Fruit fly (Drosophila melanogaster): ENCODE data around the gene Fad2.

Fad2 gene

DNA sequence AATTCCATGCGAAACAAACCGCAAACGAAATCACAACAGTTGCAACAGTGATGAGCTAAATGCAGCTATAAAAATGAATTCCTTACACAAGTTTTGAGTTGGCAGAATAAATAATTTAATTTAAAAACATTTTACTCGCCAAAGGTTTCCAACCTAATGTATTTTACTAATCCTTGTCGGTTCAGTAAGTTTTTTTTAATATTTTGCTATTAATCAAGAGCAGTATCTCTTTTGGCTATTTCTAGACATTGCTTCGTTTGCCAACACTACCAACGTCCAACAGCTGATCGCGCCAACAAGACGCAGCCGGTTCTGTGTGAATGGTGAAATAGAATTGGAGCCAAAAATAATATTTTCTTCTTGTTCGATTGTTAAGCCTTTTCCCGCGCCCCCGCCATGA, 41.4 kb downstream of the Fad2 start, which contains the start of the genes CG32075, CG45101 and SuUR (continued):
- TF ChIP-seq CG18764 (GFP tag; optimal IDR thresholded peaks at IDR 0.05) (peak; percentile 83), Ptx1 (GFP tag; IDR thresholded peaks at IDR 0.05) (peak; percentile 94), pho (GFP tag; optimal IDR thresholded peaks at IDR 0.05) (peak; percentile 93), CG5953 (GFP tag; IDR thresholded peaks at IDR 0.05) (peak; percentile 62), Asciz (GFP tag; optimal IDR thresholded peaks at IDR 0.05) (peak; percentile 62), CG30403 (GFP tag; optimal IDR thresholded peaks at IDR 0.05) (peak; percentile 94), danr (GFP tag; IDR thresholded peaks at IDR 0.05) (0 out of 2 replicates have a peak, but pooled peaks have one; percentile 33), CG42726 (GFP tag; IDR thresholded peaks at IDR 0.05; ENCODE audit: partially characterized antibody) (no peak), Fer2 (tag; optimal IDR thresholded peaks at IDR 0.05) (peak; percentile 79), Blimp-1 (GFP tag; optimal IDR thresholded peaks at IDR 0.05) (no peak), Mad (GFP tag; optimal IDR thresholded peaks at IDR 0.05) (peak; percentile 90), dysf (GFP tag; IDR thresholded peaks at IDR 0.05) (peak; percentile 87), CG11696 (GFP tag; IDR thresholded peaks at IDR 0.05) (peak; percentile 41; the same call in 1 of the 2 replicates), peb (GFP tag; IDR thresholded peaks at IDR 0.05) (peak; percentile 87), CG17385 (GFP tag; optimal IDR thresholded peaks at IDR 0.05) (peak; percentile 81), CG2889 (GFP tag; IDR thresholded peaks at IDR 0.05) (peak; percentile 83), amos (GFP tag; IDR thresholded peaks at IDR 0.05; ENCODE audit: partially characterized antibody) (no peak), stc (GFP tag; IDR thresholded peaks at IDR 0.05) (peak; percentile 85), pum (GFP tag; optimal IDR thresholded peaks at IDR 0.05) (peak; percentile 87), Elba2 (GFP tag; optimal IDR thresholded peaks at IDR 0.05) (peak; percentile 81), CTCF (GFP tag; optimal IDR thresholded peaks at IDR 0.05) (no peak), H2.0 (GFP tag; IDR thresholded peaks at IDR 0.05) (peak; percentile 90), CG9437 (GFP tag; optimal IDR thresholded peaks at IDR 0.05) (peak; percentile 69), CG8924 (tag; optimal IDR thresholded peaks at IDR 0.05) (peak; percentile 86), toy (GFP tag; IDR thresholded peaks at IDR 0.05) (no peak), vnd (GFP tag; IDR thresholded peaks at IDR 0.05; ENCODE audit: partially characterized antibody) (no peak), Max (GFP tag; optimal IDR thresholded peaks at IDR 0.05) (peak; percentile 93), CG2678 (tag; optimal IDR thresholded peaks at IDR 0.05) (peak; percentile 87), CG5245 (GFP tag; optimal IDR thresholded peaks at IDR 0.05) (peak; percentile 65), Xbp1 (GFP tag; optimal IDR thresholded peaks at IDR 0.05) (peak; percentile 93), CG9876 (GFP tag; optimal IDR thresholded peaks at IDR 0.05) (peak; percentile 85), bowl (GFP tag; IDR thresholded peaks at IDR 0.05) (0 out of 2 replicates have a peak, but pooled peaks have one; percentile 40), Dll (GFP tag; IDR thresholded peaks at IDR 0.05; ENCODE audit: partially characterized antibody) (no peak), CG8765 (GFP tag; IDR thresholded peaks at IDR 0.05) (peak; percentile 75), slbo (GFP tag; IDR thresholded peaks at IDR 0.05) (peak; percentile 94), Dfd (GFP tag; optimal IDR thresholded peaks at IDR 0.05) (no peak), CG7357 (GFP tag; IDR thresholded peaks at IDR 0.05) (peak; percentile 64; the same call in 1 of the 3 replicates), da (GFP tag; optimal IDR thresholded peaks at IDR 0.05) (peak; percentile 73), gcm2 (GFP tag; optimal IDR thresholded peaks at IDR 0.05) (peak; percentile 81), CG3281 (GFP tag; optimal IDR thresholded peaks at IDR 0.05) (peak; percentile 72), klu (GFP tag; IDR thresholded peaks at IDR 0.05) (peak; percentile 80), CG7987 (GFP tag; optimal IDR thresholded peaks at IDR 0.05) (peak; percentile 65), D (optimal IDR thresholded peaks at IDR 0.05) (no peak), D (GFP tag; optimal IDR thresholded peaks at IDR 0.05) (peak; percentile 26), sd (tag; optimal IDR thresholded peaks at IDR 0.05) (peak; percentile 87), slp2 (GFP tag; optimal IDR thresholded peaks at IDR 0.05) (peak; percentile 85), CG6765 (GFP tag; optimal IDR thresholded peaks at IDR 0.05) (peak; percentile 9), CG7271 (tag; optimal IDR thresholded peaks at IDR 0.05) (peak; percentile 58), sr (GFP tag; IDR thresholded peaks at IDR 0.05) (no peak), sob (GFP tag; IDR thresholded peaks at IDR 0.05) (peak; percentile 88), CG1602 (GFP tag; optimal IDR thresholded peaks at IDR 0.05) (peak; percentile 92), Dip2 (GFP tag; IDR thresholded peaks at IDR 0.05) (no peak), onecut (GFP tag; IDR thresholded peaks at IDR 0.05) (peak; percentile 34; the same call in 1 of the 2 replicates)
